Worm (Caenorhabditis elegans): ENCODE measurements around the gene npr-42.

ce11 chrII:4288111-4288510, 12.1 kb downstream of the npr-42 start, which contains the start of gene C01F1.6:
- TF ChIP-seq ztf-29 (GFP tag; IDR thresholded peaks at IDR 0.05) (no peak), T22C8.4 (GFP tag; IDR thresholded peaks at IDR 0.05) (no peak), cog-1 (tag; optimal IDR thresholded peaks at IDR 0.05) (no peak), flt-1 (GFP tag; IDR thresholded peaks at IDR 0.05) (no peak), tab-1 (GFP tag; IDR thresholded peaks at IDR 0.05) (no peak), ref-1 (GFP tag; conservative IDR thresholded peaks at IDR 0.05) (no peak), klf-2 (GFP tag; conservative IDR thresholded peaks at IDR 0.05) (no peak), med-1 (GFP tag; optimal IDR thresholded peaks at IDR 0.05; ENCODE audit: insufficient read depth) (no peak), ztf-23 (GFP tag; IDR thresholded peaks at IDR 0.05) (no peak)
